Fruit fly (Drosophila melanogaster): ENCODE results near the gene SH3PX1.

Gene SH3PX1

DNA sequence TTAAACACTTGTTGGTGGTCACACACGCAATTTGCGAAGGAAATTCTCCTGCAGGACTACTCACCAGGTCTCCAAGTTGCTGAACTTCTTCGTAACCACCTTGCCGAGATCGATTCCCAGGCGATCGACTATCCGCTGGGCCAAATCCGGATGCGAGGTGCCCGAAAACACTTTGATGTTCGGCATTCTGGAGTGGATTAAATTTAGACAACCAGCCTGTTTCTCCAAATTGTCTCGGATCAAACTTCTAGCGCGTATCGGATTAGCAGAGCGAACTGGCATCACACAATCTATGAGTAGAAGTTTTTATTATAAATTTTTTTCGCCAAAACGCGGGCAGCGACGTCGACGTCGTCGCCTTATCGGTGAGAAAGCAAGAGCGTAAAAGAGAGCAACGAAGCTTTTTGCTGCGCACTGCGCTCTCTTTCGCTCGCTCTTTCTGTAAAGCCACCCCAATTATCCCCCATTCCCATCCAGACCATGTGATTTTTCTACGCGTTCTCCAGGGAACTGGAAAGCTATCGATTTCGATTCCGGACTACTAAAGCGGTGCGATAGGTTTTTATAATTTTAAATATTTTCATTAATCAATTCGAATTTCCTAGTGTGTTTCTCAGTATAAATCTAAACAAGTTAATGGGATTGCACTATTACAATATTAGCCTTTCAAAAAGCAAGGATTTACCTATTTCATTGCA is 19.3 kb downstream of the SH3PX1 start (continued):
- no peak for TF ChIP-seq maf-S (GFP tag; optimal IDR thresholded peaks at IDR 0.05)
- no peak for TF ChIP-seq danr (GFP tag; IDR thresholded peaks at IDR 0.05)
- TF ChIP-seq Nf-YC (tag; optimal IDR thresholded peaks at IDR 0.05), result no peak
- no peak for TF ChIP-seq bbx (GFP tag; IDR thresholded peaks at IDR 0.05; ENCODE audit: partially characterized antibody)
- TF ChIP-seq fd3F (GFP tag; optimal IDR thresholded peaks at IDR 0.05), result no peak
- no peak for TF ChIP-seq sd (tag; optimal IDR thresholded peaks at IDR 0.05)
- TF ChIP-seq gce (GFP tag; IDR thresholded peaks at IDR 0.05), result no peak
- TF ChIP-seq odd (GFP tag; optimal IDR thresholded peaks at IDR 0.05), result no peak
- TF ChIP-seq Dref (GFP tag; IDR thresholded peaks at IDR 0.05), result peak; percentile 51
- TF ChIP-seq Sox100B (GFP tag; optimal IDR thresholded peaks at IDR 0.05), result no peak
- TF ChIP-seq dm (GFP tag; optimal IDR thresholded peaks at IDR 0.05), result no peak
- TF ChIP-seq CG11456 (GFP tag; IDR thresholded peaks at IDR 0.05), result no peak
- TF ChIP-seq CG13894 (tag; optimal IDR thresholded peaks at IDR 0.05), result no peak
- 0 out of 3 replicates have a peak, but pooled peaks have one; percentile 26 for TF ChIP-seq CG11695 (GFP tag; IDR thresholded peaks at IDR 0.05)
- no peak for TF ChIP-seq Atf-2 (GFP tag; optimal IDR thresholded peaks at IDR 0.05)
- no peak for TF ChIP-seq Lim3 (GFP tag; IDR thresholded peaks at IDR 0.05)
- no peak for TF ChIP-seq CG9876 (GFP tag; optimal IDR thresholded peaks at IDR 0.05)
- TF ChIP-seq Nf-YA (GFP tag; IDR thresholded peaks at IDR 0.05), result no peak
- peak; percentile 17 for TF ChIP-seq B-H2 (GFP tag; optimal IDR thresholded peaks at IDR 0.05)
- no peak for TF ChIP-seq gfzf (GFP tag; optimal IDR thresholded peaks at IDR 0.05)
- peak; percentile 8 for TF ChIP-seq nom (GFP tag; optimal IDR thresholded peaks at IDR 0.05)
- no peak for TF ChIP-seq CG33557 (GFP tag; optimal IDR thresholded peaks at IDR 0.05)
- no peak for TF ChIP-seq Gsc (GFP tag; IDR thresholded peaks at IDR 0.05)
- no peak for TF ChIP-seq PHDP (tag; optimal IDR thresholded peaks at IDR 0.05)
- peak; percentile 14 for TF ChIP-seq CG2678 (tag; optimal IDR thresholded peaks at IDR 0.05)
- peak; percentile 87; the same call in 2 of the 4 replicates for TF ChIP-seq chinmo (GFP tag; IDR thresholded peaks at IDR 0.05; ENCODE audit: partially characterized antibody)
- no peak for TF ChIP-seq jigr1 (GFP tag; IDR thresholded peaks at IDR 0.05)
- no peak for TF ChIP-seq CG8478 (optimal IDR thresholded peaks at IDR 0.05)
- no peak for TF ChIP-seq CG31365 (tag; optimal IDR thresholded peaks at IDR 0.05)
- no peak for TF ChIP-seq CG12659 (GFP tag; optimal IDR thresholded peaks at IDR 0.05)
- TF ChIP-seq CG17568 (GFP tag; optimal IDR thresholded peaks at IDR 0.05), result peak; percentile 31
- TF ChIP-seq CG9932 (GFP tag; IDR thresholded peaks at IDR 0.05), result 0 out of 2 replicates have a peak, but pooled peaks have one; percentile 11
- no peak for TF ChIP-seq pum (GFP tag; optimal IDR thresholded peaks at IDR 0.05)
- TF ChIP-seq ash1 (GFP tag; optimal IDR thresholded peaks at IDR 0.05), result no peak
- TF ChIP-seq CG10462 (GFP tag; optimal IDR thresholded peaks at IDR 0.05), result no peak
- TF ChIP-seq eyg (GFP tag; optimal IDR thresholded peaks at IDR 0.05), result no peak
- no peak for TF ChIP-seq CG11560 (tag; IDR thresholded peaks at IDR 0.05)
- TF ChIP-seq CG4282 (GFP tag; optimal IDR thresholded peaks at IDR 0.05), result no peak
- no peak for TF ChIP-seq CG6791 (GFP tag; IDR thresholded peaks at IDR 0.05; ENCODE audit: partially characterized antibody)
- peak; percentile 38; the same call in 1 of the 3 replicates for TF ChIP-seq ci (GFP tag; IDR thresholded peaks at IDR 0.05)
- TF ChIP-seq CG34224 (GFP tag; IDR thresholded peaks at IDR 0.05; ENCODE audit: partially characterized antibody), result 0 out of 3 replicates have a peak, but pooled peaks have one; percentile 40
- TF ChIP-seq CG32532 (GFP tag; IDR thresholded peaks at IDR 0.05), result peak; percentile 57; the same call in 1 of the 2 replicates
- TF ChIP-seq CG17361 (GFP tag; IDR thresholded peaks at IDR 0.05), result no peak
- TF ChIP-seq yki (optimal IDR thresholded peaks at IDR 0.05), result peak; percentile 47
- no peak for TF ChIP-seq ap (GFP tag; IDR thresholded peaks at IDR 0.05)
- no peak for TF ChIP-seq hkb (optimal IDR thresholded peaks at IDR 0.05)
- no peak for TF ChIP-seq hkb (GFP tag; IDR thresholded peaks at IDR 0.05)
- no peak for TF ChIP-seq CG17829 (tag; optimal IDR thresholded peaks at IDR 0.05)
- TF ChIP-seq CG15514 (GFP tag; optimal IDR thresholded peaks at IDR 0.05), result peak; percentile 46
- TF ChIP-seq CG4820 (GFP tag; optimal IDR thresholded peaks at IDR 0.05), result no peak
- no peak for TF ChIP-seq slou (GFP tag; optimal IDR thresholded peaks at IDR 0.05)

Measured in whole organism, embryonic.